Worm (Caenorhabditis elegans) whole organism, L3 larva: Measurements from ENCODE around the gene T04A6.2.
A peak's percentile ranks its signal among the peaks of the same experiment; 100 is the strongest.

Source experiments
- R02D3.7 ChIP-seq: fragments of 150-350 bp; optimal IDR thresholded peaks from 2 replicates; lab custom pipeline; 2014; ENCODE audit warnings: missing biosample characterization, missing genetic modification characterization
- ZK546.5 ChIP-seq: sonication (generic microtip); optimal IDR thresholded peaks from 2 replicates; lab custom pipeline; 2017; ENCODE audit warnings: missing biosample characterization, missing genetic modification characterization
- aly-2 ChIP-seq: fragments of 150-350 bp; optimal IDR thresholded peaks from 2 replicates; lab custom pipeline; 2014; ENCODE audit warnings: missing biosample characterization, missing genetic modification characterization
- ama-1 ChIP-seq: fragments of 150-350 bp; optimal IDR thresholded peaks from 2 replicates; lab custom pipeline; 2018
- ceh-16 ChIP-seq: sonication (generic microtip); optimal IDR thresholded peaks from 2 replicates; lab custom pipeline; 2017; ENCODE audit warnings: missing biosample characterization, missing genetic modification characterization
- ceh-28 ChIP-seq: fragments of 150-350 bp; optimal IDR thresholded peaks from 2 replicates; lab custom pipeline; 2014; ENCODE audit warnings: missing biosample characterization, missing genetic modification reagents, missing genetic modification characterization
- ceh-82 ChIP-seq: fragments of 150-350 bp; optimal IDR thresholded peaks from 2 replicates; lab custom pipeline; 2014; ENCODE audit warnings: missing biosample characterization, missing genetic modification characterization
- ceh-9 ChIP-seq: sonication (generic microtip); optimal IDR thresholded peaks from 2 replicates; lab custom pipeline; 2018; ENCODE audit warnings: missing biosample characterization, missing genetic modification characterization
- daf-12 ChIP-seq: fragments of 150-350 bp; optimal IDR thresholded peaks from 2 replicates; lab custom pipeline; 2014; ENCODE audit warnings: missing biosample characterization, missing genetic modification reagents, missing genetic modification characterization
- egl-27 ChIP-seq: sonication (generic microtip); optimal IDR thresholded peaks from 4 replicates; lab custom pipeline; 2017; ENCODE audit warnings: missing biosample characterization, missing genetic modification reagents, missing genetic modification characterization
- egl-5 ChIP-seq: fragments of 150-350 bp; optimal IDR thresholded peaks from 2 replicates; lab custom pipeline; 2017; ENCODE audit warnings: missing biosample characterization, missing genetic modification reagents, missing genetic modification characterization, inconsistent platforms
- elt-1 ChIP-seq: fragments of 150-350 bp; optimal IDR thresholded peaks from 2 replicates; lab custom pipeline; 2014; ENCODE audit warnings: missing biosample characterization, missing genetic modification characterization
- elt-2 ChIP-seq: sonication (generic microtip); optimal IDR thresholded peaks from 2 replicates; lab custom pipeline; 2016; ENCODE audit warnings: missing genetic modification reagents, mild to moderate bottlenecking, missing genetic modification characterization, missing compliant biosample characterization
- elt-3 ChIP-seq, 3 experiments: fragments of 150-350 bp in 1 of 3; sonication (generic microtip) in 2 of 3; optimal IDR thresholded peaks; 2 replicates in 2 of 3; 4 replicates in 1 of 3; lab custom pipeline; 2014 to 2017; ENCODE audit warnings: missing biosample characterization in 3 of 3, missing genetic modification characterization in 3 of 3
- eor-1 ChIP-seq, 2 experiments: fragments of 150-350 bp; optimal IDR thresholded peaks; 2 replicates each; lab custom pipeline; 2014 to 2018; ENCODE audit warnings: missing biosample characterization in 2 of 2, missing genetic modification characterization in 2 of 2
- fkh-10 ChIP-seq: sonication (generic microtip); optimal IDR thresholded peaks from 2 replicates; lab custom pipeline; 2017; ENCODE audit warnings: missing biosample characterization, missing genetic modification reagents, missing genetic modification characterization
- fkh-2 ChIP-seq: fragments of 150-350 bp; optimal IDR thresholded peaks from 2 replicates; lab custom pipeline; 2014; ENCODE audit warnings: missing biosample characterization, missing genetic modification reagents, missing genetic modification characterization
- fos-1 ChIP-seq: fragments of 150-350 bp; optimal IDR thresholded peaks from 2 replicates; lab custom pipeline; 2014; ENCODE audit warnings: missing biosample characterization, missing genetic modification characterization
- hmg-11 ChIP-seq: sonication (generic microtip); optimal IDR thresholded peaks from 2 replicates; lab custom pipeline; 2016; ENCODE audit warnings: missing genetic modification characterization, missing compliant biosample characterization
- jun-1 ChIP-seq: fragments of 150-350 bp; optimal IDR thresholded peaks from 2 replicates; lab custom pipeline; 2014; ENCODE audit warnings: missing biosample characterization, missing genetic modification reagents, missing genetic modification characterization
- lin-15B ChIP-seq: fragments of 150-350 bp; optimal IDR thresholded peaks from 2 replicates; lab custom pipeline; 2014; ENCODE audit warnings: missing biosample characterization, missing genetic modification characterization
- lin-39 ChIP-seq: fragments of 150-350 bp; optimal IDR thresholded peaks from 2 replicates; lab custom pipeline; 2018; ENCODE audit warnings: missing biosample characterization, missing genetic modification reagents, missing genetic modification characterization
- lsy-12 ChIP-seq: sonication (generic microtip); optimal IDR thresholded peaks from 2 replicates; lab custom pipeline; 2016; ENCODE audit warnings: mild to moderate bottlenecking, missing genetic modification characterization, missing compliant biosample characterization
- mdl-1 ChIP-seq: fragments of 150-350 bp; optimal IDR thresholded peaks from 2 replicates; lab custom pipeline; 2014; ENCODE audit warnings: missing biosample characterization, missing genetic modification characterization
- mml-1 ChIP-seq: fragments of 150-350 bp; sonication (generic microtip); optimal IDR thresholded peaks from 3 replicates; lab custom pipeline; 2014; ENCODE audit warnings: missing biosample characterization, missing genetic modification characterization
- nfya-1 ChIP-seq: sonication (generic microtip); optimal IDR thresholded peaks from 2 replicates; lab custom pipeline; 2017; ENCODE audit warnings: missing genetic modification characterization, mild to moderate bottlenecking, missing compliant biosample characterization, antibody characterized with exemption, moderate library complexity; ENCODE audit not compliant: insufficient read depth
- nhr-11 ChIP-seq: fragments of 150-350 bp; optimal IDR thresholded peaks from 2 replicates; lab custom pipeline; 2014; ENCODE audit warnings: missing biosample characterization, missing genetic modification characterization
- nhr-12 ChIP-seq: fragments of 150-350 bp; optimal IDR thresholded peaks from 2 replicates; lab custom pipeline; 2014; ENCODE audit warnings: missing biosample characterization, missing genetic modification characterization
- nhr-23 ChIP-seq: fragments of 150-350 bp; optimal IDR thresholded peaks from 2 replicates; lab custom pipeline; 2014; ENCODE audit warnings: missing biosample characterization, missing genetic modification reagents, missing genetic modification characterization
- nhr-237 ChIP-seq: fragments of 150-350 bp; optimal IDR thresholded peaks from 2 replicates; lab custom pipeline; 2014; ENCODE audit warnings: missing biosample characterization, missing genetic modification characterization
- nhr-25 ChIP-seq: sonication (generic microtip); optimal IDR thresholded peaks from 2 replicates; lab custom pipeline; 2017; ENCODE audit warnings: missing biosample characterization, missing genetic modification characterization
- nhr-28 ChIP-seq: fragments of 150-350 bp; optimal IDR thresholded peaks from 2 replicates; lab custom pipeline; 2014; ENCODE audit warnings: missing biosample characterization, missing genetic modification characterization
- nhr-43 ChIP-seq: sonication (generic microtip); optimal IDR thresholded peaks from 2 replicates; lab custom pipeline; 2016; ENCODE audit warnings: mild to moderate bottlenecking, missing genetic modification characterization, missing compliant biosample characterization; ENCODE audit not compliant: poor library complexity, severe bottlenecking
- nhr-67 ChIP-seq: fragments of 150-350 bp; optimal IDR thresholded peaks from 2 replicates; lab custom pipeline; 2014; ENCODE audit warnings: missing biosample characterization, missing genetic modification characterization
- nhr-76 ChIP-seq: fragments of 150-350 bp; sonication (generic microtip); optimal IDR thresholded peaks from 5 replicates; lab custom pipeline; 2014; ENCODE audit warnings: missing biosample characterization, missing genetic modification characterization
- nhr-77 ChIP-seq: fragments of 150-350 bp; optimal IDR thresholded peaks from 2 replicates; lab custom pipeline; 2014; ENCODE audit warnings: missing biosample characterization, missing genetic modification characterization
- pha-4 ChIP-seq: fragments of 150-350 bp; optimal IDR thresholded peaks from 2 replicates; lab custom pipeline; 2014; ENCODE audit warnings: missing biosample characterization, missing genetic modification reagents, missing genetic modification characterization
- pqm-1 ChIP-seq: fragments of 150-350 bp; optimal IDR thresholded peaks from 2 replicates; lab custom pipeline; 2017; ENCODE audit warnings: missing biosample characterization, missing genetic modification characterization, inconsistent platforms
- sea-2 ChIP-seq: fragments of 150-350 bp; sonication (generic microtip); optimal IDR thresholded peaks from 4 replicates; lab custom pipeline; 2014; ENCODE audit warnings: missing biosample characterization, missing genetic modification reagents, missing genetic modification characterization
- skn-1 ChIP-seq: fragments of 150-350 bp; optimal IDR thresholded peaks from 2 replicates; lab custom pipeline; 2014; ENCODE audit warnings: missing biosample characterization, missing genetic modification characterization
- snpc-4 ChIP-seq: fragments of 150-350 bp; optimal IDR thresholded peaks from 2 replicates; lab custom pipeline; 2014; ENCODE audit warnings: missing biosample characterization, missing genetic modification characterization
- tbx-2 ChIP-seq: sonication (generic microtip); optimal IDR thresholded peaks from 2 replicates; lab custom pipeline; 2016; ENCODE audit warnings: mild to moderate bottlenecking, missing genetic modification characterization, missing compliant biosample characterization
- unc-39 ChIP-seq: sonication (generic microtip); optimal IDR thresholded peaks from 4 replicates; lab custom pipeline; 2017; ENCODE audit warnings: missing biosample characterization, missing genetic modification characterization
- unc-62 ChIP-seq: fragments of 150-350 bp; sonication (generic microtip); optimal IDR thresholded peaks from 4 replicates; lab custom pipeline; 2014; ENCODE audit warnings: missing biosample characterization, missing genetic modification reagents, missing genetic modification characterization
- zag-1 ChIP-seq: fragments of 150-350 bp; optimal IDR thresholded peaks from 2 replicates; lab custom pipeline; 2014; ENCODE audit warnings: missing biosample characterization, missing genetic modification characterization
- ztf-11 ChIP-seq: fragments of 150-350 bp; optimal IDR thresholded peaks from 2 replicates; lab custom pipeline; 2014; ENCODE audit warnings: missing biosample characterization, missing genetic modification characterization
- ztf-4 ChIP-seq: fragments of 150-350 bp; optimal IDR thresholded peaks from 2 replicates; lab custom pipeline; 2014; ENCODE audit warnings: missing biosample characterization, missing genetic modification characterization

The T04A6.2 gene

ce11 chrIII:7642015-7642414, 27.4 kb downstream of the T04A6.2 start:
- TF ChIP-seq elt-1 (tag; lab: Kevin White, UChicago) (no peak), nhr-67 (tag; lab: Kevin White, UChicago) (no peak), jun-1 (tag; lab: Kevin White, UChicago) (no peak), mml-1 (tag; lab: Kevin White, UChicago) (no peak), ceh-82 (tag; lab: Kevin White, UChicago) (no peak), nhr-76 (tag; lab: Kevin White, UChicago) (no peak), lsy-12 (no peak), egl-27 (tag; lab: Kevin White, UChicago) (no peak), nhr-12 (tag; lab: Kevin White, UChicago) (no peak), aly-2 (tag; lab: Kevin White, UChicago) (no peak), lin-15B (no peak), nhr-43 (tag; lab: Kevin White, UChicago) (peak; percentile 66), fkh-10 (GFP tag; lab: Kevin White, UChicago) (no peak), ama-1 (lab: Kevin White, UChicago) (no peak), hmg-11 (tag; lab: Kevin White, UChicago) (no peak), elt-2 (peak; percentile 23), ceh-16 (tag; lab: Kevin White, UChicago) (no peak), nhr-77 (tag; lab: Kevin White, UChicago) (no peak), nhr-28 (tag; lab: Kevin White, UChicago) (no peak), eor-1 (tag; optimal IDR thresholded peaks at IDR 0.05; lab: Kevin White, UChicago) (no peak), ZK546.5 (tag; lab: Kevin White, UChicago) (no peak), nhr-25 (tag; lab: Kevin White, UChicago) (peak; percentile 13), pha-4 (tag; lab: Kevin White, UChicago) (no peak), ztf-4 (no peak), ztf-11 (no peak), R02D3.7 (tag; lab: Kevin White, UChicago) (no peak), fos-1 (no peak), fkh-2 (tag; lab: Kevin White, UChicago) (no peak), unc-62 (no peak), elt-3 (tag; optimal IDR thresholded peaks at IDR 0.05; lab: Kevin White, UChicago) (no peak), sea-2 (GFP tag; lab: Kevin White, UChicago) (no peak), unc-39 (tag; lab: Kevin White, UChicago) (no peak), snpc-4 (tag; lab: Kevin White, UChicago) (no peak), ceh-28 (tag; lab: Kevin White, UChicago) (no peak), zag-1 (tag; lab: Kevin White, UChicago) (no peak), lin-39 (tag; lab: Kevin White, UChicago) (no peak), mdl-1 (tag; lab: Kevin White, UChicago) (peak; percentile 45), egl-5 (tag; lab: Kevin White, UChicago) (no peak), tbx-2 (tag; lab: Kevin White, UChicago) (no peak), nhr-23 (tag; lab: Kevin White, UChicago) (peak; percentile 2), nhr-11 (no peak), ceh-9 (tag; lab: Kevin White, UChicago) (no peak), nhr-237 (tag; lab: Kevin White, UChicago) (no peak), skn-1 (tag; lab: Kevin White, UChicago) (no peak), daf-12 (tag; lab: Kevin White, UChicago) (no peak), nfya-1 (tag; lab: Kevin White, UChicago) (no peak), pqm-1 (tag; lab: Kevin White, UChicago) (peak; percentile 27)
